Worm (Caenorhabditis elegans) whole organism, L4/young adult: ENCODE data around the gene F59B10.4.

Experiments
- W03F9.2 ChIP-seq: fragments of 150-350 bp; optimal IDR thresholded peaks from 2 replicates; lab custom pipeline; 2014; ENCODE audit warnings: missing biosample characterization, missing genetic modification characterization
- dao-5 ChIP-seq: sonication (generic microtip); optimal IDR thresholded peaks from 2 replicates; lab custom pipeline; 2016; ENCODE audit warnings: missing genotype, missing genetic modification characterization, moderate library complexity, missing compliant biosample characterization

ce11 chrII:10480043-10480442, 38.9 kb downstream of the F59B10.4 start:
- no peak for TF ChIP-seq W03F9.2 (tag; lab: Kevin White, UChicago)
- no peak for TF ChIP-seq dao-5 (tag; lab: Kevin White, UChicago)
